Worm (Caenorhabditis elegans): ENCODE measurements around the gene ceph-41.

- TF ChIP-seq sptf-1 (tag; optimal IDR thresholded peaks at IDR 0.05) (no peak), unc-62 (GFP tag; optimal IDR thresholded peaks at IDR 0.05) (no peak), nhr-77 (tag; optimal IDR thresholded peaks at IDR 0.05) (no peak), ama-1 (optimal IDR thresholded peaks at IDR 0.05) (no peak), mep-1 (tag; optimal IDR thresholded peaks at IDR 0.05) (no peak), elt-3 (tag; optimal IDR thresholded peaks at IDR 0.05) (no peak), hpl-2 (GFP tag; optimal IDR thresholded peaks at IDR 0.05) (no peak)
Measured at ce11 chrIV:8080166-8080565, 46.8 kb upstream of the ceph-41 start.

Measured in whole organism, L1 larva.